Worm (Caenorhabditis elegans): Measurements from ENCODE around the gene K06A4.2.

DNA sequence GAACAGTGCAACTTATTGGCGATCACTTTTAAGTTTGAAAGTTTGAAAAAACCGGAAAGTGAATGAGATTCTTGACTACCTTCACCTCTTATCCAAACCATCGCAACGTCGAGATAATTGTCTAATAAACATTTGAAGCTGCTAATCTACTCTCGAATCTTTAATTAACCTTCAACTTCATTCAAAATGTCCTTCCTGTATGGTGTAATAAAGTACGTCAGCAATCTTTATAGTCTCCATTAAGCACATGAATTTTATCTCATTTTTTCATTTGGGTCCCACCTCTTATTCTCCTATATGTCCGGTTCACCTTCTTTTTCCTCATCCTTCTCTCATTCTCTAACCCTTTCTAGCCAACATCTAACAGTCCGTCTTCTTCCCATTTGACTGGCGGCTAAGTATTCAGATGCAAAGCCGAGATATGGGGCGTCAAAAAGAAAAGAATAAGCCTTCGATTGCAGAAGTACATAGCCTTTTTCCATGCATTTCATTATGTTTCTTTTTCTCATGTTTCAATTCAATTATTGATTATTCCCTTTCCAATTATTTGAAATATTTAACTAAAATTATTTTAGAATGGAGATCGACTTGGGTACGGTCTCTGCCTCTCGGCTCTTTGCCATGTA, 16.9 kb downstream of the K06A4.2 start, which contains the start of gene swt-5:
- TF ChIP-seq him-1 (tag; optimal IDR thresholded peaks at IDR 0.05), result no peak
- TF ChIP-seq dao-5 (tag; optimal IDR thresholded peaks at IDR 0.05), result no peak
